Worm (Caenorhabditis elegans): ENCODE results near the gene F25B3.2.

The F25B3.2 gene

DNA sequence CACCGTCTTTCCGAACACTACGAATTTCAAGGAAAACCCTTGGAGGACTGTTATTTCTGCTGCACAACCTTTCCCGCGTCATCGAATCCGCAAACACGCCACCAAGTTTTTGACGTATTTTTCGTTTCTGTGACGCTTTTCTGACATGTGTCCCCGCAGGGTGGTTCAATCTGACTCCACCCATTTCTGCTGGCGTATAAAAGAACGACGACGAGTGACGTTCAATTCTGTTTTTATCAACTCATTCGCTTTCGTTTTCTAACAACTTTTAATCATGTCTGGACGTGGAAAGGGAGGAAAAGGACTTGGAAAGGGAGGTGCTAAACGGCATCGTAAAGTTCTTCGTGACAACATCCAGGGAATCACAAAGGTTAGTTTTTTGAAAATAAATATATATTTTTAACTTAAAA, 30.2 kb upstream of the F25B3.2 start, which contains the start of gene his-37:
his-37 (plus strand) TSS at position 246 of the 410 bp plus-strand sequence.
- TF ChIP-seq cebp-2 (GFP tag; IDR thresholded peaks at IDR 0.05) (peak; percentile 88; the same call in 1 of the 2 replicates), ztf-6 (GFP tag; IDR thresholded peaks at IDR 0.05) (peak; percentile 93), madf-8 (GFP tag; conservative IDR thresholded peaks at IDR 0.05) (no peak), nhr-90 (tag; optimal IDR thresholded peaks at IDR 0.05) (peak; percentile 95), tlf-1 (GFP tag; optimal IDR thresholded peaks at IDR 0.05) (peak; percentile 97), Y67H2A.10 (GFP tag; conservative IDR thresholded peaks at IDR 0.05) (peak; percentile 52; the same call in 1 of the 2 replicates), madf-3 (GFP tag; IDR thresholded peaks at IDR 0.05) (peak; percentile 93), akir-1 (GFP tag; optimal IDR thresholded peaks at IDR 0.05) (peak; percentile 33), tbp1 (GFP tag; optimal IDR thresholded peaks at IDR 0.05) (peak; percentile 81), madf-6 (GFP tag; IDR thresholded peaks at IDR 0.05) (peak; percentile 33; the same call in 1 of the 2 replicates), F39B2.1 (GFP tag; IDR thresholded peaks at IDR 0.05) (peak; percentile 100), K11D2.4 (GFP tag; IDR thresholded peaks at IDR 0.05) (peak; percentile 98), B0035.1 (tag; optimal IDR thresholded peaks at IDR 0.05) (peak; percentile 69), B0336.3 (GFP tag; IDR thresholded peaks at IDR 0.05) (peak; percentile 96), F55B11.4 (tag; optimal IDR thresholded peaks at IDR 0.05; ENCODE audit: borderline replicate concordance, insufficient read depth) (no peak), ztf-22 (GFP tag; optimal IDR thresholded peaks at IDR 0.05) (peak; percentile 94), hsf-1 (GFP tag; IDR thresholded peaks at IDR 0.05) (no peak), lsl-1 (GFP tag; optimal IDR thresholded peaks at IDR 0.05) (peak; percentile 2), hrde-1 (tag; optimal IDR thresholded peaks at IDR 0.05; ENCODE audit: borderline replicate concordance) (no peak), somi-1 (GFP tag; optimal IDR thresholded peaks at IDR 0.05) (peak; percentile 98), nhr-80 (tag; optimal IDR thresholded peaks at IDR 0.05) (peak; percentile 99), ccch-3 (GFP tag; optimal IDR thresholded peaks at IDR 0.05) (no peak), T07F8.4 (tag; optimal IDR thresholded peaks at IDR 0.05) (no peak), athp-1 (tag; optimal IDR thresholded peaks at IDR 0.05) (peak; percentile 59), C06A6.2 (GFP tag; conservative IDR thresholded peaks at IDR 0.05) (peak; percentile 96), lag-1 (GFP tag; IDR thresholded peaks at IDR 0.05) (no peak), hlh-26 (GFP tag; conservative IDR thresholded peaks at IDR 0.05) (no peak), egl-44 (GFP tag; IDR thresholded peaks at IDR 0.05) (peak; percentile 96), lin-40 (tag; optimal IDR thresholded peaks at IDR 0.05) (peak; percentile 99), chd-7 (tag; optimal IDR thresholded peaks at IDR 0.05) (peak; percentile 94), ztf-18 (tag; optimal IDR thresholded peaks at IDR 0.05) (peak; percentile 91), Y79H2A.3 (GFP tag; conservative IDR thresholded peaks at IDR 0.05) (no peak), pha-4 (tag; optimal IDR thresholded peaks at IDR 0.05) (peak; percentile 96), snpc-3.4 (tag; optimal IDR thresholded peaks at IDR 0.05) (peak; percentile 21), attf-5 (GFP tag; optimal IDR thresholded peaks at IDR 0.05) (peak; percentile 98), fkh-3 (tag; optimal IDR thresholded peaks at IDR 0.05) (no peak), F10E7.11 (tag; optimal IDR thresholded peaks at IDR 0.05) (no peak), atf-7 (tag; optimal IDR thresholded peaks at IDR 0.05) (peak; percentile 97), rpc-1 (optimal IDR thresholded peaks at IDR 0.05) (peak; percentile 6), rpc-1 (tag; optimal IDR thresholded peaks at IDR 0.05) (no peak), ztf-26 (tag; optimal IDR thresholded peaks at IDR 0.05) (peak; percentile 98), zfh-2 (GFP tag; conservative IDR thresholded peaks at IDR 0.05) (peak; percentile 96), rcor-1 (GFP tag; IDR thresholded peaks at IDR 0.05) (peak; percentile 90), D2030.7 (GFP tag; IDR thresholded peaks at IDR 0.05) (0 out of 2 replicates have a peak, but pooled peaks have one; percentile 13), hmg-20 (GFP tag; IDR thresholded peaks at IDR 0.05) (peak; percentile 71; the same call in 1 of the 2 replicates), mxl-1 (tag; optimal IDR thresholded peaks at IDR 0.05) (no peak), snpc-4 (GFP tag; optimal IDR thresholded peaks at IDR 0.05) (peak; percentile 43), snpc-4 (tag; optimal IDR thresholded peaks at IDR 0.05) (peak; percentile 77 to 89 (median 84)), ets-4 (GFP tag; optimal IDR thresholded peaks at IDR 0.05) (peak; percentile 98)
